Fruit fly (Drosophila melanogaster) whole organism, embryonic: ENCODE results near the gene Jarid2.
A peak's percentile ranks its signal among the peaks of the same experiment; 100 is the strongest.

Experiments
- Abd-B ChIP-seq: fragments of 200-800 bp; sonication (Bioruptor generic); optimal IDR thresholded peaks from 2 replicates; lab custom pipeline; 2018; ENCODE audit warnings: missing biosample characterization, mild to moderate bottlenecking, missing genetic modification characterization, moderate library complexity
- Ada2b ChIP-seq: fragments of 200-800 bp; sonication (Bioruptor generic); IDR thresholded peaks from 2 replicates; pipeline ENCODE4 v1.3.6; 2022; ENCODE audit warnings: missing biosample characterization, missing genetic modification characterization
- Awh ChIP-seq: fragments of 200-800 bp; sonication (Bioruptor generic); IDR thresholded peaks from 2 replicates; pipeline ENCODE4, ENCODE4 v1.3.6; 2022; ENCODE audit warnings: missing biosample characterization, missing genetic modification characterization
- CG10147 ChIP-seq: fragments of 200-800 bp; sonication (Bioruptor generic); optimal IDR thresholded peaks from 2 replicates; lab custom pipeline; 2019; ENCODE audit warnings: missing biosample characterization, mild to moderate bottlenecking, missing genetic modification characterization, moderate library complexity
- CG10565 ChIP-seq: fragments of 200-800 bp; sonication (Bioruptor generic); optimal IDR thresholded peaks from 3 replicates; lab custom pipeline; 2016; ENCODE audit warnings: missing biosample characterization, mild to moderate bottlenecking, missing genetic modification characterization
- CG12744 ChIP-seq: fragments of 200-800 bp; sonication (Bioruptor generic); optimal IDR thresholded peaks from 2 replicates; lab custom pipeline; 2016; ENCODE audit warnings: missing biosample characterization, missing genetic modification characterization
- CG15269 ChIP-seq: fragments of 200-800 bp; sonication (Bioruptor generic); optimal IDR thresholded peaks from 2 replicates; lab custom pipeline; 2018; ENCODE audit warnings: missing biosample characterization, mild to moderate bottlenecking, missing genetic modification characterization, moderate library complexity
- CG1603 ChIP-seq: fragments of 200-800 bp; sonication (Bioruptor generic); optimal IDR thresholded peaks from 2 replicates; lab custom pipeline; 2019; ENCODE audit warnings: missing biosample characterization, mild to moderate bottlenecking, missing genetic modification characterization, moderate library complexity
- CG16779 ChIP-seq: fragments of 200-800 bp; sonication (Bioruptor generic); IDR thresholded peaks from 2 replicates; pipeline ENCODE4 v1.3.6; 2022; ENCODE audit warnings: missing biosample characterization, missing genetic modification characterization
- CG18262 ChIP-seq: fragments of 200-800 bp; optimal IDR thresholded peaks from 3 replicates; lab custom pipeline; 2019; ENCODE audit warnings: missing biosample characterization, mild to moderate bottlenecking, missing genetic modification characterization, moderate library complexity
- CG2129 ChIP-seq: fragments of 200-800 bp; sonication (Bioruptor generic); IDR thresholded peaks from 2 replicates; pipeline ENCODE4 v1.3.6; 2022; ENCODE audit warnings: missing biosample characterization, missing genetic modification characterization; ENCODE audit not compliant: partially characterized antibody
- CG30403 ChIP-seq: fragments of 200-800 bp; sonication (Bioruptor generic); optimal IDR thresholded peaks from 3 replicates; lab custom pipeline; 2016; ENCODE audit warnings: missing biosample characterization, missing genetic modification characterization
- CG32767 ChIP-seq: fragments of 200-800 bp; sonication (Bioruptor generic); IDR thresholded peaks from 2 replicates; pipeline ENCODE4 v1.3.6; 2022; ENCODE audit warnings: missing biosample characterization, missing genetic modification characterization
- CG4617 ChIP-seq: fragments of 200-800 bp; sonication (Bioruptor generic); optimal IDR thresholded peaks from 3 replicates; lab custom pipeline; 2016; ENCODE audit warnings: missing biosample characterization, missing genetic modification characterization, borderline replicate concordance
- CG4820 ChIP-seq: fragments of 200-800 bp; sonication (Bioruptor generic); optimal IDR thresholded peaks from 3 replicates; lab custom pipeline; 2016; ENCODE audit warnings: missing biosample characterization, missing genetic modification characterization
- CG6813 ChIP-seq: fragments of 200-800 bp; sonication (Bioruptor generic); optimal IDR thresholded peaks from 2 replicates; lab custom pipeline; 2017; ENCODE audit warnings: missing biosample characterization, missing genetic modification characterization, mild to moderate bottlenecking, moderate library complexity, missing genetic modification reagents
- CG8290 ChIP-seq, 3 experiments: fragments of 200-800 bp; sonication (Bioruptor generic); optimal IDR thresholded peaks; 2 replicates each; lab custom pipeline; 2016 to 2019; ENCODE audit warnings: missing biosample characterization in 3 of 3, missing genetic modification characterization in 3 of 3, mild to moderate bottlenecking in 2 of 3, moderate library complexity in 1 of 3
- CG8388 ChIP-seq: fragments of 200-800 bp; sonication (Bioruptor generic); optimal IDR thresholded peaks from 2 replicates; lab custom pipeline; 2019; ENCODE audit warnings: missing biosample characterization, mild to moderate bottlenecking, missing genetic modification characterization, moderate library complexity
- CG8765 ChIP-seq: fragments of 200-800 bp; sonication (Bioruptor generic); IDR thresholded peaks from 2 replicates; pipeline ENCODE4 v1.3.6; 2022; ENCODE audit warnings: missing biosample characterization, missing genetic modification characterization
- Camta ChIP-seq: fragments of 200-800 bp; sonication (Bioruptor generic); optimal IDR thresholded peaks from 2 replicates; lab custom pipeline; 2016; ENCODE audit warnings: missing biosample characterization, missing genetic modification characterization
- D19A ChIP-seq: fragments of 200-800 bp; optimal IDR thresholded peaks from 3 replicates; lab custom pipeline; 2019; ENCODE audit warnings: missing biosample characterization, mild to moderate bottlenecking, missing genetic modification characterization, moderate library complexity
- Deaf1 ChIP-seq: fragments of 200-800 bp; optimal IDR thresholded peaks from 3 replicates; lab custom pipeline; 2019; ENCODE audit warnings: missing biosample characterization, mild to moderate bottlenecking, missing genetic modification characterization, moderate library complexity
- Doc3 ChIP-seq: fragments of 200-800 bp; sonication (Bioruptor generic); IDR thresholded peaks from 3 replicates; pipeline ENCODE4 v1.3.6; 2022; ENCODE audit warnings: missing biosample characterization, missing genetic modification characterization; ENCODE audit not compliant: partially characterized antibody
- Hey ChIP-seq: fragments of 200-800 bp; sonication (Bioruptor generic); optimal IDR thresholded peaks from 3 replicates; lab custom pipeline; 2018; ENCODE audit warnings: missing biosample characterization, mild to moderate bottlenecking, missing genetic modification characterization
- Meics ChIP-seq: fragments of 200-800 bp; sonication (Bioruptor generic); optimal IDR thresholded peaks from 2 replicates; lab custom pipeline; 2017; ENCODE audit warnings: missing biosample characterization, mild to moderate bottlenecking, missing genetic modification characterization
- NfI ChIP-seq: fragments of 200-800 bp; sonication (Bioruptor generic); optimal IDR thresholded peaks from 3 replicates; lab custom pipeline; 2018; ENCODE audit warnings: missing biosample characterization, mild to moderate bottlenecking, missing genetic modification characterization, moderate library complexity
- PHDP ChIP-seq: fragments of 200-800 bp; sonication (Bioruptor generic); optimal IDR thresholded peaks from 3 replicates; lab custom pipeline; 2018; ENCODE audit warnings: missing biosample characterization, mild to moderate bottlenecking, missing genetic modification characterization, moderate library complexity
- Poxn ChIP-seq: fragments of 200-800 bp; sonication (Bioruptor generic); IDR thresholded peaks from 2 replicates; pipeline ENCODE4 v1.3.6; 2022; ENCODE audit warnings: missing biosample characterization, missing genetic modification characterization
- bcd ChIP-seq: fragments of 200-800 bp; sonication (Bioruptor generic); optimal IDR thresholded peaks from 2 replicates; lab custom pipeline; 2017; ENCODE audit warnings: missing biosample characterization, mild to moderate bottlenecking, missing genetic modification characterization
- bigmax ChIP-seq: fragments of 200-800 bp; sonication (Bioruptor generic); optimal IDR thresholded peaks from 2 replicates; lab custom pipeline; 2018; ENCODE audit warnings: missing biosample characterization, mild to moderate bottlenecking, missing genetic modification characterization
- croc ChIP-seq: fragments of 200-800 bp; sonication (Bioruptor generic); conservative IDR thresholded peaks from 3 replicates; pipeline ENCODE4 v1.3.6; 2022; ENCODE audit warnings: missing biosample characterization, missing genetic modification characterization
- danr ChIP-seq: fragments of 200-800 bp; sonication (Bioruptor generic); IDR thresholded peaks from 2 replicates; pipeline ENCODE4 v1.3.6; 2022; ENCODE audit warnings: missing biosample characterization, missing genetic modification characterization
- fd96Cb ChIP-seq: fragments of 200-800 bp; sonication (Bioruptor generic); optimal IDR thresholded peaks from 2 replicates; lab custom pipeline; 2018; ENCODE audit warnings: missing biosample characterization, mild to moderate bottlenecking, missing genetic modification characterization, moderate library complexity
- hb ChIP-seq: fragments of 200-800 bp; sonication (Bioruptor generic); IDR thresholded peaks from 3 replicates; pipeline ENCODE4 v1.3.6; 2022; ENCODE audit warnings: missing biosample characterization, missing genetic modification characterization; ENCODE audit not compliant: partially characterized antibody
- insv ChIP-seq, 2 experiments: fragments of 200-800 bp; sonication (Bioruptor generic); optimal IDR thresholded peaks; 3 replicates each; lab custom pipeline; 2016 to 2018; ENCODE audit warnings: missing biosample characterization in 2 of 2, missing genetic modification characterization in 2 of 2
- kay ChIP-seq: fragments of 200-800 bp; sonication (Bioruptor generic); optimal IDR thresholded peaks from 2 replicates; lab custom pipeline; 2016; ENCODE audit warnings: missing biosample characterization, missing genetic modification characterization
- klu ChIP-seq: fragments of 200-800 bp; sonication (Bioruptor generic); IDR thresholded peaks from 2 replicates; pipeline ENCODE4 v1.3.6; 2022; ENCODE audit warnings: missing biosample characterization, missing genetic modification characterization
- lilli ChIP-seq: fragments of 200-800 bp; sonication (Bioruptor generic); optimal IDR thresholded peaks from 3 replicates; lab custom pipeline; 2016; ENCODE audit warnings: missing biosample characterization, missing genetic modification characterization
- psq ChIP-seq: fragments of 200-800 bp; sonication (Bioruptor generic); optimal IDR thresholded peaks from 2 replicates; lab custom pipeline; 2017; ENCODE audit warnings: missing biosample characterization, missing genetic modification characterization
- pum ChIP-seq: fragments of 200-800 bp; sonication (Bioruptor generic); optimal IDR thresholded peaks from 2 replicates; lab custom pipeline; 2016; ENCODE audit warnings: missing biosample characterization, missing genetic modification characterization
- salm ChIP-seq: fragments of 200-800 bp; sonication (Bioruptor generic); optimal IDR thresholded peaks from 2 replicates; lab custom pipeline; 2018; ENCODE audit warnings: missing biosample characterization, mild to moderate bottlenecking, missing genetic modification characterization
- sc ChIP-seq, 3 experiments: fragments of >200 bp in 2 of 3; fragments of 200-800 bp in 1 of 3; sonication (Bioruptor generic) in 1 of 3; optimal IDR thresholded peaks; 2 replicates in 2 of 3; 3 replicates in 1 of 3; lab custom pipeline; 2017; ENCODE audit warnings: mild to moderate bottlenecking in 1 of 3, missing biosample characterization in 1 of 3, missing genetic modification characterization in 1 of 3, missing genetic modification reagents in 1 of 3
- stwl ChIP-seq: fragments of 200-800 bp; sonication (Bioruptor generic); optimal IDR thresholded peaks from 3 replicates; lab custom pipeline; 2018; ENCODE audit warnings: missing biosample characterization, mild to moderate bottlenecking, missing genetic modification characterization, moderate library complexity
- tin ChIP-seq: fragments of 200-800 bp; sonication (Bioruptor generic); optimal IDR thresholded peaks from 3 replicates; lab custom pipeline; 2016; ENCODE audit warnings: missing biosample characterization, missing genetic modification characterization
- tna ChIP-seq: fragments of 200-800 bp; sonication (Bioruptor generic); IDR thresholded peaks from 2 replicates; pipeline ENCODE4 v1.3.6; 2022; ENCODE audit warnings: missing biosample characterization, missing genetic modification characterization; ENCODE audit not compliant: partially characterized antibody
- ttk ChIP-seq: fragments of 200-800 bp; sonication (Bioruptor generic); IDR thresholded peaks from 2 replicates; pipeline ENCODE4 v2.1.2; 2022; ENCODE audit warnings: missing biosample characterization, missing genetic modification characterization
- tx ChIP-seq: fragments of 200-800 bp; sonication (Bioruptor generic); optimal IDR thresholded peaks from 2 replicates; lab custom pipeline; 2016; ENCODE audit warnings: missing biosample characterization, missing genetic modification characterization
- zen ChIP-seq: fragments of 200-800 bp; sonication (Bioruptor generic); optimal IDR thresholded peaks from 3 replicates; lab custom pipeline; 2018; ENCODE audit warnings: missing biosample characterization, mild to moderate bottlenecking, missing genetic modification characterization, moderate library complexity

Gene Jarid2

DNA sequence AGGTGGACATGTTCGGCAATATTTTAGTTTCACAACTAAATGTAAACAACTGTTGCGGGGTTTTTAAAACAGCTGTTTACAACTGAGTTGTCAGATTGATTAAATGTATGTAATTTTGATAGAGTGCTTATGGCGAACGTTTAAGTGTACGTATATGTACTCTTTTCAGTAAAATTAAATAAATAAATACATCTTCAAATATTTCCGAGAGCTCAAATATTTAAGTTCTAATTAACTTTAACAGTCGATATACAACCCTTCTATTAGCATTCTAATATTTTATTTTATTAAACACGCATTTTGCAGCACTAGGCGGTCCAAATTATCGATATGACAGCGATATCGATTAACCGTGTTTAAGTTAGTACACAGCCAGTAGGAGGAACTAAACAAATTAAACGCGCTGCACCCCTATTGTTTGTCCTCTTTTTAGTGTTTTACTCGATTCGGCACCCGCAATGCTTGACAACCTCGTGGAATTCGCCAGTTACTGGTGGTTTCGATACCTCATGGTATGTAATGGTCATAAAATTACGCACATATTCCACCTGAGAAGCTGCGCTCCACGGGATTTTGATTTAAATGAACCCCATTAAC, 25.2 kb upstream of the Jarid2 start, which contains the start of the genes CG3448 and ghi (continued):
- TF ChIP-seq CG8290 (GFP tag; optimal IDR thresholded peaks at IDR 0.05; lab: Kevin White, UChicago) (peak; percentile 3), CG8290 (tag; optimal IDR thresholded peaks at IDR 0.05; lab: Kevin White, UChicago) (peak in 1 of 2 experiments; percentile 65), Awh (peak; percentile 72), sc (optimal IDR thresholded peaks at IDR 0.05; lab: Kevin White, UChicago) (no peak), sc (GFP tag; optimal IDR thresholded peaks at IDR 0.05; lab: Kevin White, UChicago) (no peak), Camta (GFP tag; lab: Kevin White, UChicago) (peak; percentile 17), CG15269 (tag; lab: Kevin White, UChicago) (peak; percentile 28), CG10565 (GFP tag; lab: Kevin White, UChicago) (no peak), Ada2b (GFP tag; lab: Robert Waterston, UW) (peak; percentile 54; the same call in 1 of the 2 replicates), tin (GFP tag; lab: Kevin White, UChicago) (peak; percentile 75), CG10147 (GFP tag; lab: Kevin White, UChicago) (peak; percentile 68), hb (GFP tag; lab: Robert Waterston, UW) (peak; percentile 43; the same call in 1 of the 3 replicates), Meics (peak; percentile 52), Poxn (no peak), CG8388 (GFP tag; lab: Kevin White, UChicago) (peak; percentile 51), CG8765 (GFP tag; lab: Robert Waterston, UW) (no peak), Hey (tag; lab: Kevin White, UChicago) (no peak), NfI (GFP tag; lab: Kevin White, UChicago) (peak; percentile 35), klu (GFP tag; lab: Robert Waterston, UW) (no peak), croc (GFP tag; lab: Robert Waterston, UW) (no peak), D19A (tag; lab: Kevin White, UChicago) (peak; percentile 45), fd96Cb (tag; lab: Kevin White, UChicago) (peak; percentile 32), tx (no peak), psq (GFP tag; lab: Kevin White, UChicago) (no peak), pum (GFP tag; lab: Kevin White, UChicago) (peak; percentile 11), kay (GFP tag; lab: Kevin White, UChicago) (peak; percentile 57), CG2129 (GFP tag; lab: Robert Waterston, UW) (0 out of 2 replicates have a peak, but pooled peaks have one; percentile 29), Abd-B (GFP tag; lab: Kevin White, UChicago) (peak; percentile 73), salm (tag; lab: Kevin White, UChicago) (peak; percentile 9), Doc3 (GFP tag; lab: Robert Waterston, UW) (peak; percentile 65; the same call in 2 of the 3 replicates), zen (peak; percentile 73), ttk (GFP tag; lab: Robert Waterston, UW) (peak; percentile 42; the same call in 1 of the 2 replicates), bcd (peak; percentile 56), CG4820 (GFP tag; lab: Kevin White, UChicago) (peak; percentile 58), CG30403 (peak; percentile 76), CG1603 (tag; lab: Kevin White, UChicago) (peak; percentile 70), CG12744 (GFP tag; lab: Kevin White, UChicago) (peak; percentile 23), CG4617 (GFP tag; lab: Kevin White, UChicago) (peak; percentile 50), stwl (tag; lab: Kevin White, UChicago) (peak; percentile 93), Deaf1 (tag; lab: Kevin White, UChicago) (peak; percentile 25), tna (GFP tag; lab: Robert Waterston, UW) (peak; percentile 45; the same call in 1 of the 2 replicates), CG6813 (GFP tag; lab: Kevin White, UChicago) (no peak), CG16779 (GFP tag; lab: Robert Waterston, UW) (no peak), lilli (peak; percentile 59), bigmax (GFP tag; lab: Kevin White, UChicago) (no peak), PHDP (tag; lab: Kevin White, UChicago) (peak; percentile 54), insv (GFP tag; optimal IDR thresholded peaks at IDR 0.05; lab: Kevin White, UChicago) (peak in 1 of 2 experiments; percentile 28), danr (GFP tag; lab: Robert Waterston, UW) (0 out of 2 replicates have a peak, but pooled peaks have one; percentile 6), CG18262 (tag; lab: Kevin White, UChicago) (peak; percentile 66), CG32767 (GFP tag; lab: Robert Waterston, UW) (no peak)
